Fruit fly (Drosophila melanogaster) whole organism, prepupa: ENCODE measurements around the gene Fancl.

ENCODE experiments used
- CG10631 ChIP-seq: fragments of 200-800 bp; sonication (Bioruptor generic); optimal IDR thresholded peaks from 2 replicates; lab custom pipeline; 2016; ENCODE audit warnings: missing biosample characterization, missing genetic modification characterization
- CG10669 ChIP-seq: fragments of 200-800 bp; sonication (Bioruptor generic); optimal IDR thresholded peaks from 3 replicates; lab custom pipeline; 2018; ENCODE audit warnings: missing biosample characterization, mild to moderate bottlenecking, missing genetic modification characterization, moderate library complexity
- CG11762 ChIP-seq: fragments of 200-800 bp; sonication (Bioruptor generic); optimal IDR thresholded peaks from 3 replicates; lab custom pipeline; 2016; ENCODE audit warnings: missing biosample characterization, missing genetic modification characterization; ENCODE audit not compliant: insufficient read depth
- CG15336 ChIP-seq: fragments of 200-800 bp; sonication (Bioruptor generic); IDR thresholded peaks from 2 replicates; pipeline ENCODE4 v1.3.6; 2022; ENCODE audit warnings: missing biosample characterization, missing genetic modification characterization
- CG1621 ChIP-seq: fragments of 200-800 bp; sonication (Bioruptor generic); optimal IDR thresholded peaks from 3 replicates; lab custom pipeline; 2018; ENCODE audit warnings: missing biosample characterization, mild to moderate bottlenecking, missing genetic modification characterization
- CG16779 ChIP-seq: fragments of 200-800 bp; sonication (Bioruptor generic); optimal IDR thresholded peaks from 3 replicates; lab custom pipeline; 2017; ENCODE audit warnings: missing biosample characterization, mild to moderate bottlenecking, missing genetic modification characterization
- CG3032 ChIP-seq: fragments of 200-800 bp; optimal IDR thresholded peaks from 2 replicates; lab custom pipeline; 2019; ENCODE audit warnings: missing biosample characterization, mild to moderate bottlenecking, missing genetic modification characterization, moderate library complexity
- CG31627 ChIP-seq: fragments of 200-800 bp; sonication (Bioruptor generic); optimal IDR thresholded peaks from 3 replicates; lab custom pipeline; 2016; ENCODE audit warnings: missing biosample characterization, missing genetic modification characterization
- CG32006 ChIP-seq: fragments of 200-800 bp; sonication (Bioruptor generic); optimal IDR thresholded peaks from 3 replicates; lab custom pipeline; 2017; ENCODE audit warnings: missing biosample characterization, mild to moderate bottlenecking, missing genetic modification characterization
- CG34406 ChIP-seq: fragments of 200-800 bp; sonication (Bioruptor generic); optimal IDR thresholded peaks from 3 replicates; lab custom pipeline; 2016; ENCODE audit warnings: missing biosample characterization, missing genetic modification characterization
- CG3919 ChIP-seq: fragments of 200-800 bp; sonication (Bioruptor generic); optimal IDR thresholded peaks from 3 replicates; lab custom pipeline; 2016; ENCODE audit warnings: missing biosample characterization, missing genetic modification characterization
- CG4318 ChIP-seq: fragments of 200-800 bp; sonication (Bioruptor generic); optimal IDR thresholded peaks from 3 replicates; lab custom pipeline; 2017; ENCODE audit warnings: missing biosample characterization, mild to moderate bottlenecking, missing genetic modification characterization
- CG6163 ChIP-seq: fragments of 200-800 bp; sonication (Bioruptor generic); IDR thresholded peaks from 3 replicates; pipeline ENCODE4 v1.3.6; 2022; ENCODE audit warnings: missing biosample characterization, missing genetic modification characterization
- CG6276 ChIP-seq: fragments of 200-800 bp; sonication (Bioruptor generic); optimal IDR thresholded peaks from 2 replicates; lab custom pipeline; 2017; ENCODE audit warnings: missing biosample characterization, mild to moderate bottlenecking, missing genetic modification characterization
- CG6808 ChIP-seq: fragments of 200-800 bp; sonication (Bioruptor generic); optimal IDR thresholded peaks from 3 replicates; lab custom pipeline; 2017; ENCODE audit warnings: missing biosample characterization, missing genetic modification characterization, mild to moderate bottlenecking, moderate library complexity, missing genetic modification reagents
- CG6854 ChIP-seq: fragments of 200-800 bp; sonication (Bioruptor generic); optimal IDR thresholded peaks from 2 replicates; lab custom pipeline; 2017; ENCODE audit warnings: missing biosample characterization, mild to moderate bottlenecking, missing genetic modification characterization
- CG7368 ChIP-seq: fragments of 200-800 bp; sonication (Bioruptor generic); optimal IDR thresholded peaks from 3 replicates; lab custom pipeline; 2016; ENCODE audit warnings: missing biosample characterization, missing genetic modification characterization
- CG8119 ChIP-seq: fragments of 200-800 bp; sonication (Bioruptor generic); IDR thresholded peaks from 3 replicates; pipeline ENCODE4 v1.3.6; 2022; ENCODE audit warnings: missing biosample characterization, missing genetic modification characterization
- CG8632 ChIP-seq: fragments of 200-800 bp; sonication (Bioruptor generic); optimal IDR thresholded peaks from 3 replicates; lab custom pipeline; 2016; ENCODE audit warnings: missing biosample characterization, missing genetic modification characterization
- CG9139 ChIP-seq: fragments of 200-800 bp; sonication (Bioruptor generic); optimal IDR thresholded peaks from 3 replicates; lab custom pipeline; 2017; ENCODE audit warnings: missing biosample characterization, mild to moderate bottlenecking, missing genetic modification characterization
- Eip75B ChIP-seq: fragments of 200-800 bp; sonication (Bioruptor generic); optimal IDR thresholded peaks from 3 replicates; lab custom pipeline; 2016; ENCODE audit warnings: missing biosample characterization, missing genetic modification characterization
- Eip78C ChIP-seq: fragments of 200-800 bp; sonication (Bioruptor generic); peaks from one replicate; lab custom pipeline; 2016; ENCODE audit warnings: missing biosample characterization, missing genetic modification characterization
- Eip93F ChIP-seq: fragments of 200-800 bp; sonication (Bioruptor generic); optimal IDR thresholded peaks from 2 replicates; lab custom pipeline; 2016; ENCODE audit warnings: missing biosample characterization, mild to moderate bottlenecking, missing genetic modification characterization
- Ets21C ChIP-seq: fragments of 200-800 bp; sonication (Bioruptor generic); optimal IDR thresholded peaks from 3 replicates; lab custom pipeline; 2016; ENCODE audit warnings: missing biosample characterization, missing genetic modification characterization
- Ets96B ChIP-seq: fragments of 200-800 bp; optimal IDR thresholded peaks from 2 replicates; lab custom pipeline; 2019; ENCODE audit warnings: missing biosample characterization, mild to moderate bottlenecking, missing genetic modification characterization, moderate library complexity
- Gug ChIP-seq: fragments of 200-800 bp; sonication (Bioruptor generic); IDR thresholded peaks from 2 replicates; pipeline ENCODE4 v1.3.6; 2022; ENCODE audit warnings: missing biosample characterization, missing genetic modification characterization
- Hr38 ChIP-seq: sonication (Bioruptor generic); optimal IDR thresholded peaks from 2 replicates; lab custom pipeline; 2016; ENCODE audit warnings: missing biosample characterization, missing genetic modification characterization
- Hr39 ChIP-seq: fragments of 200-800 bp; sonication (Bioruptor generic); optimal IDR thresholded peaks from 2 replicates; lab custom pipeline; 2016; ENCODE audit warnings: missing biosample characterization, missing genetic modification characterization
- Lpt ChIP-seq: fragments of 200-800 bp; sonication (Bioruptor generic); optimal IDR thresholded peaks from 3 replicates; lab custom pipeline; 2016; ENCODE audit warnings: missing biosample characterization, missing genetic modification characterization
- OdsH ChIP-seq: fragments of 200-800 bp; sonication (Bioruptor generic); optimal IDR thresholded peaks from 3 replicates; lab custom pipeline; 2016; ENCODE audit warnings: missing biosample characterization, missing genetic modification characterization
- Smox ChIP-seq: fragments of 200-800 bp; sonication (Bioruptor generic); optimal IDR thresholded peaks from 3 replicates; lab custom pipeline; 2016; ENCODE audit warnings: missing biosample characterization, missing genetic modification characterization
- Sox102F ChIP-seq: fragments of 200-800 bp; sonication (Bioruptor generic); optimal IDR thresholded peaks from 2 replicates; lab custom pipeline; 2016; ENCODE audit warnings: missing biosample characterization, mild to moderate bottlenecking, missing genetic modification characterization
- Sox14 ChIP-seq: fragments of 200-800 bp; sonication (Bioruptor generic); optimal IDR thresholded peaks from 3 replicates; lab custom pipeline; 2016; ENCODE audit warnings: missing biosample characterization, missing genetic modification characterization
- Sox15 ChIP-seq: fragments of 200-800 bp; sonication (Bioruptor generic); optimal IDR thresholded peaks from 3 replicates; lab custom pipeline; 2016; ENCODE audit warnings: missing biosample characterization, missing genetic modification characterization
- acj6 ChIP-seq: fragments of 200-800 bp; sonication (Bioruptor generic); optimal IDR thresholded peaks from 3 replicates; lab custom pipeline; 2016; ENCODE audit warnings: missing biosample characterization, missing genetic modification characterization
- esn ChIP-seq: fragments of 200-800 bp; sonication (Bioruptor generic); optimal IDR thresholded peaks from 2 replicates; lab custom pipeline; 2016; ENCODE audit warnings: missing biosample characterization, mild to moderate bottlenecking, missing genetic modification characterization, moderate library complexity
- fd59A ChIP-seq: fragments of 200-800 bp; sonication (Bioruptor generic); optimal IDR thresholded peaks from 2 replicates; lab custom pipeline; 2017; ENCODE audit warnings: missing biosample characterization, mild to moderate bottlenecking, missing genetic modification characterization, missing genetic modification reagents
- fkh ChIP-seq: fragments of 200-800 bp; sonication (Bioruptor generic); optimal IDR thresholded peaks from 3 replicates; lab custom pipeline; 2017; ENCODE audit warnings: missing biosample characterization, mild to moderate bottlenecking, missing genetic modification characterization, moderate library complexity
- lz ChIP-seq: fragments of 200-800 bp; sonication (Bioruptor generic); optimal IDR thresholded peaks from 3 replicates; lab custom pipeline; 2016; ENCODE audit warnings: missing biosample characterization, missing genetic modification characterization
- net ChIP-seq: fragments of 200-800 bp; sonication (Bioruptor generic); optimal IDR thresholded peaks from 3 replicates; lab custom pipeline; 2016; ENCODE audit warnings: missing biosample characterization, missing genetic modification characterization
- pdm3 ChIP-seq: fragments of 200-800 bp; sonication (Bioruptor generic); optimal IDR thresholded peaks from 3 replicates; lab custom pipeline; 2016; ENCODE audit warnings: missing biosample characterization, missing genetic modification characterization
- salr ChIP-seq, 2 experiments: fragments of 200-800 bp; sonication (Bioruptor generic); optimal IDR thresholded peaks; 3 replicates each; lab custom pipeline; 2016 to 2018; ENCODE audit warnings: missing biosample characterization in 2 of 2, missing genetic modification characterization in 2 of 2, mild to moderate bottlenecking in 1 of 2
- ss ChIP-seq, 2 experiments: fragments of 200-800 bp; sonication (Bioruptor generic); optimal IDR thresholded peaks; 2 replicates in 1 of 2; 3 replicates in 1 of 2; lab custom pipeline; 2017 to 2018; ENCODE audit warnings: mild to moderate bottlenecking in 2 of 2, missing biosample characterization in 2 of 2, missing genetic modification characterization in 2 of 2, moderate library complexity in 1 of 2
- svp ChIP-seq: fragments of 200-800 bp; sonication (Bioruptor generic); peaks from one replicate; lab custom pipeline; 2016; ENCODE audit warnings: missing biosample characterization, missing genetic modification characterization
- topi ChIP-seq: fragments of 200-800 bp; sonication (Bioruptor generic); optimal IDR thresholded peaks from 3 replicates; lab custom pipeline; 2016; ENCODE audit warnings: missing biosample characterization, missing genetic modification characterization
- vri ChIP-seq: fragments of 200-800 bp; sonication (Bioruptor generic); optimal IDR thresholded peaks from 3 replicates; lab custom pipeline; 2016; ENCODE audit warnings: missing biosample characterization, mild to moderate bottlenecking, missing genetic modification characterization

Gene Fancl

dm6 chr3R:10082549-10083075 is 29.9 kb upstream of the Fancl start (continued):
- TF ChIP-seq acj6 (peak; percentile 87), Sox102F (GFP tag; lab: Kevin White, UChicago) (peak; percentile 63), CG3032 (peak; percentile 94), Lpt (GFP tag; lab: Kevin White, UChicago) (peak; percentile 46), Eip78C (GFP tag; lab: Kevin White, UChicago) (peak; percentile 96), Gug (peak; percentile 65), CG8632 (GFP tag; lab: Kevin White, UChicago) (peak; percentile 83), topi (GFP tag; lab: Kevin White, UChicago) (peak; percentile 80), pdm3 (GFP tag; lab: Kevin White, UChicago) (peak; percentile 87), CG10669 (GFP tag; lab: Kevin White, UChicago) (peak; percentile 93), Smox (GFP tag; lab: Kevin White, UChicago) (peak; percentile 71), CG3919 (peak; percentile 82), CG6276 (peak; percentile 25), net (GFP tag; lab: Kevin White, UChicago) (peak; percentile 63), Hr38 (no peak), svp (peak; percentile 89), fd59A (GFP tag; lab: Kevin White, UChicago) (peak; percentile 93), Ets96B (tag; lab: Kevin White, UChicago) (peak; percentile 93), CG32006 (GFP tag; lab: Kevin White, UChicago) (peak; percentile 66), lz (peak; percentile 77), CG6854 (GFP tag; lab: Kevin White, UChicago) (no peak), Sox15 (GFP tag; lab: Kevin White, UChicago) (peak; percentile 81), salr (GFP tag; optimal IDR thresholded peaks at IDR 0.05; lab: Kevin White, UChicago) (peak; percentile 68 to 91), Sox14 (GFP tag; lab: Kevin White, UChicago) (peak; percentile 89), CG10631 (peak; percentile 90), esn (GFP tag; lab: Kevin White, UChicago) (peak; percentile 86), Eip75B (GFP tag; lab: Kevin White, UChicago) (peak; percentile 86), CG4318 (GFP tag; lab: Kevin White, UChicago) (peak; percentile 37), CG15336 (GFP tag; lab: Robert Waterston, UW) (peak; percentile 62), CG16779 (tag; lab: Kevin White, UChicago) (peak; percentile 65), CG6163 (GFP tag; lab: Robert Waterston, UW) (peak; percentile 84), vri (peak; percentile 93), CG11762 (GFP tag; lab: Kevin White, UChicago) (peak; percentile 67), Ets21C (GFP tag; lab: Kevin White, UChicago) (peak; percentile 63), CG7368 (peak; percentile 71), ss (GFP tag; optimal IDR thresholded peaks at IDR 0.05; lab: Kevin White, UChicago) (peak; percentile 87 to 89), CG34406 (GFP tag; lab: Kevin White, UChicago) (peak; percentile 77)

DNA sequence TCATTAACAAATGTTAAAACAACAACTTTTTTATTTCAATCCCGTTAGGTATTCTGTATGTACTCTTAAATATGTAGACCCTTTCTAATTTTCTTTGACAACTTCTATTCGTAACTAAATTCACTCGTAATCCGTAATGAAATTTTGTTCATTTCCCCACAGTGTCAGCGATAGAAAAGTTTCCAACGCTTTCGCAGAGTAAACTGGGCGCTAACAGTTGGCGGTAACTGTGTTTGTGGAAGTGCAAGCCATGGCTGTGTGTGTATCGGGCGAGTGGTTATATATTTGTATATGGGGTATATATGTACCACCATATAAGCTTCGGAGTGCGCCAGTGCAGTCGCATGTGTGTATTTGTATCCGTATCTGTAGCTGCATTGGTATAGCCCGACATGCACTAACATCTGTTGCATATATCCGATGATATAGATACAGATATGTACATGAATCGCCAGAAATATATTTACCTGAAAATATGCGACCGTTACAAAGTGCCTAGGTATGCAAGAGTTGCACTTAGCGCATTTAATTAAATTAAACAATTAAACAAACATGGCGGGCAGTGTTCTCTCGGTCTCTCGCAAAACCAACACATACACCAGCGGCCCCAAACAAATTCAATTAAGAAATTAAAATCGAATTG is 28.9 kb upstream of the Fancl start:
- TF ChIP-seq Sox102F (GFP tag; lab: Kevin White, UChicago) (no peak), topi (GFP tag; lab: Kevin White, UChicago) (no peak), acj6 (peak; percentile 4), Smox (GFP tag; lab: Kevin White, UChicago) (no peak), CG9139 (GFP tag; lab: Kevin White, UChicago) (no peak), Hr39 (peak; percentile 28), esn (GFP tag; lab: Kevin White, UChicago) (peak; percentile 5), Eip93F (GFP tag; lab: Kevin White, UChicago) (no peak), ss (GFP tag; optimal IDR thresholded peaks at IDR 0.05; lab: Kevin White, UChicago) (no peak), CG32006 (GFP tag; lab: Kevin White, UChicago) (peak; percentile 0), fd59A (GFP tag; lab: Kevin White, UChicago) (no peak), OdsH (no peak), Gug (no peak), CG7368 (no peak), fkh (GFP tag; lab: Kevin White, UChicago) (no peak), CG10631 (peak; percentile 12), CG3032 (peak; percentile 21), vri (peak; percentile 42), Sox14 (GFP tag; lab: Kevin White, UChicago) (peak; percentile 23), CG6276 (no peak), CG10669 (GFP tag; lab: Kevin White, UChicago) (no peak), Ets96B (tag; lab: Kevin White, UChicago) (peak; percentile 19), svp (peak; percentile 40), Eip75B (GFP tag; lab: Kevin White, UChicago) (no peak), CG6808 (peak; percentile 10), Eip78C (GFP tag; lab: Kevin White, UChicago) (peak; percentile 60), CG31627 (GFP tag; lab: Kevin White, UChicago) (peak; percentile 27), CG8119 (GFP tag; lab: Robert Waterston, UW) (no peak), CG1621 (no peak), CG11762 (GFP tag; lab: Kevin White, UChicago) (no peak), CG6854 (GFP tag; lab: Kevin White, UChicago) (no peak)
